Fruit fly (Drosophila melanogaster) whole organism, adult: ENCODE results near the gene vas.

Experiments
- CG33017 ChIP-seq: fragments of 200-800 bp; sonication (Bioruptor generic); optimal IDR thresholded peaks from 2 replicates; lab custom pipeline; 2018; ENCODE audit warnings: missing biosample characterization, mild to moderate bottlenecking, missing genetic modification characterization, moderate library complexity
- CG5204 ChIP-seq: fragments of 200-800 bp; sonication (Bioruptor generic); optimal IDR thresholded peaks from 2 replicates; lab custom pipeline; 2016; ENCODE audit warnings: missing biosample characterization, missing genetic modification characterization
- tj ChIP-seq: fragments of 200-800 bp; sonication (Bioruptor generic); optimal IDR thresholded peaks from 3 replicates; lab custom pipeline; 2017; ENCODE audit warnings: missing biosample characterization, mild to moderate bottlenecking, missing genetic modification characterization, moderate library complexity

- TF ChIP-seq CG5204 (GFP tag; lab: Kevin White, UChicago) = no peak
- no peak for TF ChIP-seq CG33017 (tag; lab: Kevin White, UChicago)
- TF ChIP-seq tj (GFP tag; lab: Kevin White, UChicago) = no peak
These were observed 45.4 kb upstream of the vas start, which contains the start of gene GABA-B-R1 for dm6 chr2L:15016031-15016430.
